Worm (Caenorhabditis elegans) whole organism, young adult: Measurements from ENCODE around the gene sqst-5.
A peak's percentile ranks its signal among the peaks of the same experiment; 100 is the strongest.

Experiments used
- B0035.1 ChIP-seq: sonication (generic microtip); optimal IDR thresholded peaks from 2 replicates; lab custom pipeline; 2016; ENCODE audit warnings: missing genetic modification characterization, mild to moderate bottlenecking, missing compliant biosample characterization, missing genotype, missing genetic modification reagents
- B0336.3 ChIP-seq: fragments of 200-800 bp; sonication (Bioruptor generic); IDR thresholded peaks from 2 replicates; pipeline ENCODE4 v1.3.6; 2022; ENCODE audit warnings: missing genetic modification characterization, missing compliant biosample characterization
- K12H6.12 ChIP-seq: fragments of 200-800 bp; sonication (Bioruptor generic); optimal IDR thresholded peaks from 2 replicates; lab custom pipeline; 2018; ENCODE audit warnings: mild to moderate bottlenecking, missing genetic modification characterization, missing compliant biosample characterization
- Y53G8AR.9 ChIP-seq: fragments of 200-800 bp; sonication (Bioruptor generic); conservative IDR thresholded peaks from 2 replicates; pipeline ENCODE4 v1.3.6; 2022; ENCODE audit warnings: missing genetic modification reagents, missing genetic modification characterization, missing compliant biosample characterization
- Y67H2A.10 ChIP-seq: fragments of 200-800 bp; sonication (Bioruptor generic); conservative IDR thresholded peaks from 2 replicates; pipeline ENCODE4 v1.3.6; 2022; ENCODE audit warnings: missing genetic modification reagents, missing genetic modification characterization, missing compliant biosample characterization
- Y79H2A.3 ChIP-seq: fragments of 200-800 bp; sonication (Bioruptor generic); conservative IDR thresholded peaks from 2 replicates; pipeline ENCODE4 v1.3.6; 2022; ENCODE audit warnings: missing genetic modification reagents, missing genetic modification characterization, missing compliant biosample characterization
- atf-7 ChIP-seq: sonication (generic microtip); optimal IDR thresholded peaks from 2 replicates; lab custom pipeline; 2017; ENCODE audit warnings: mild to moderate bottlenecking, missing genetic modification characterization, missing compliant biosample characterization
- attf-5 ChIP-seq: fragments of 200-800 bp; sonication (Bioruptor generic); optimal IDR thresholded peaks from 2 replicates; lab custom pipeline; 2018; ENCODE audit warnings: mild to moderate bottlenecking, missing genetic modification characterization, missing compliant biosample characterization
- cebp-1 ChIP-seq, 2 experiments: fragments of 200-800 bp in 1 of 2; sonication (Bioruptor generic) in 1 of 2; sonication (generic microtip) in 1 of 2; IDR thresholded peaks in 1 of 2; optimal IDR thresholded peaks in 1 of 2; 2 replicates each; pipeline versions ENCODE4 v1.3.6 to Lab custom; 2017 to 2022; ENCODE audit warnings: missing compliant biosample characterization in 2 of 2, missing genetic modification characterization in 2 of 2, mild to moderate bottlenecking in 1 of 2, missing genetic modification reagents in 1 of 2, moderate library complexity in 1 of 2
- ceh-40 ChIP-seq: fragments of 200-800 bp; sonication (Bioruptor generic); IDR thresholded peaks from 2 replicates; pipeline ENCODE4 v1.3.6; 2022; ENCODE audit warnings: missing genetic modification characterization, missing compliant biosample characterization
- chd-7 ChIP-seq: sonication (generic microtip); optimal IDR thresholded peaks from 2 replicates; lab custom pipeline; 2016; ENCODE audit warnings: mild to moderate bottlenecking, missing genetic modification characterization, moderate library complexity, missing compliant biosample characterization
- dox-1 ChIP-seq: fragments of 200-800 bp; sonication (Bioruptor generic); IDR thresholded peaks from 2 replicates; pipeline ENCODE4 v1.3.6; 2022; ENCODE audit warnings: missing genetic modification reagents, missing genetic modification characterization, missing compliant biosample characterization
- egl-44 ChIP-seq: fragments of 200-800 bp; sonication (Bioruptor generic); IDR thresholded peaks from 2 replicates; pipeline ENCODE4 v1.3.6; 2022; ENCODE audit warnings: missing genetic modification reagents, missing genetic modification characterization, missing compliant biosample characterization
- egrh-3 ChIP-seq: fragments of 200-800 bp; sonication (Bioruptor generic); IDR thresholded peaks from 2 replicates; pipeline ENCODE4 v1.3.6; 2022; ENCODE audit warnings: missing genetic modification reagents, missing genetic modification characterization, missing compliant biosample characterization
- ets-4 ChIP-seq: fragments of 200-800 bp; sonication (Bioruptor generic); optimal IDR thresholded peaks from 2 replicates; lab custom pipeline; 2018; ENCODE audit warnings: mild to moderate bottlenecking, missing genetic modification characterization, missing compliant biosample characterization
- hlh-26 ChIP-seq: fragments of 200-800 bp; sonication (Bioruptor generic); conservative IDR thresholded peaks from 2 replicates; pipeline ENCODE4 v1.3.6; 2022; ENCODE audit warnings: missing genetic modification reagents, missing genetic modification characterization, missing compliant biosample characterization
- hmg-20 ChIP-seq: fragments of 200-800 bp; sonication (Bioruptor generic); IDR thresholded peaks from 2 replicates; pipeline ENCODE4 v1.3.6; 2022; ENCODE audit warnings: missing genetic modification reagents, missing genetic modification characterization, missing compliant biosample characterization
- hsf-1 ChIP-seq: fragments of 200-800 bp; sonication (Bioruptor generic); IDR thresholded peaks from 2 replicates; pipeline ENCODE4 v1.3.6; 2022; ENCODE audit warnings: missing genetic modification reagents, missing genetic modification characterization, missing compliant biosample characterization
- let-607 ChIP-seq, 2 experiments: fragments of 200-800 bp in 1 of 2; sonication (Bioruptor generic) in 1 of 2; sonication (generic microtip) in 1 of 2; optimal IDR thresholded peaks; 2 replicates each; lab custom pipeline; 2016 to 2018; ENCODE audit warnings: mild to moderate bottlenecking in 2 of 2, missing compliant biosample characterization in 2 of 2, missing genetic modification characterization in 2 of 2, moderate library complexity in 2 of 2, missing genotype in 1 of 2
- madf-10 ChIP-seq: sonication (generic microtip); optimal IDR thresholded peaks from 2 replicates; lab custom pipeline; 2016; ENCODE audit warnings: mild to moderate bottlenecking, missing genetic modification characterization, missing compliant biosample characterization
- madf-3 ChIP-seq: fragments of 200-800 bp; sonication (Bioruptor generic); IDR thresholded peaks from 2 replicates; pipeline ENCODE4 v1.3.6; 2022; ENCODE audit warnings: missing genetic modification reagents, missing genetic modification characterization, missing compliant biosample characterization
- mel-28 ChIP-seq: sonication (generic microtip); optimal IDR thresholded peaks from 2 replicates; lab custom pipeline; 2016; ENCODE audit warnings: borderline replicate concordance, mild to moderate bottlenecking, missing genetic modification characterization, missing compliant biosample characterization
- nfya-2 ChIP-seq: fragments of 200-800 bp; sonication (Bioruptor generic); IDR thresholded peaks from 2 replicates; pipeline ENCODE4 v1.3.6; 2022; ENCODE audit warnings: missing genetic modification reagents, missing genetic modification characterization, missing compliant biosample characterization
- nhr-27 ChIP-seq: fragments of 200-800 bp; sonication (Bioruptor generic); optimal IDR thresholded peaks from 2 replicates; lab custom pipeline; 2018; ENCODE audit warnings: mild to moderate bottlenecking, missing genetic modification characterization, moderate library complexity, missing compliant biosample characterization
- nhr-80 ChIP-seq: sonication (generic microtip); optimal IDR thresholded peaks from 2 replicates; lab custom pipeline; 2016; ENCODE audit warnings: missing genetic modification characterization, missing compliant biosample characterization
- pha-4 ChIP-seq: fragments of 150-350 bp; sonication (generic microtip); optimal IDR thresholded peaks from 2 replicates; lab custom pipeline; 2014; ENCODE audit warnings: missing biosample characterization, missing genetic modification reagents, missing genetic modification characterization
- sea-2 ChIP-seq: fragments of 200-800 bp; sonication (Bioruptor generic); IDR thresholded peaks from 2 replicates; pipeline ENCODE4 v1.3.6; 2022; ENCODE audit warnings: missing genetic modification characterization, missing compliant biosample characterization
- snpc-1.3 ChIP-seq: sonication (generic microtip); optimal IDR thresholded peaks from 2 replicates; lab custom pipeline; 2017; ENCODE audit warnings: missing genetic modification characterization, mild to moderate bottlenecking, missing compliant biosample characterization, antibody characterized with exemption, moderate library complexity, missing genotype, missing genetic modification reagents; ENCODE audit not compliant: insufficient read depth
- sptf-2 ChIP-seq: fragments of 200-800 bp; sonication (Bioruptor generic); optimal IDR thresholded peaks from 2 replicates; lab custom pipeline; 2018; ENCODE audit warnings: mild to moderate bottlenecking, missing genetic modification characterization, missing compliant biosample characterization
- tlf-1 ChIP-seq: fragments of 200-800 bp; sonication (Bioruptor generic); optimal IDR thresholded peaks from 2 replicates; lab custom pipeline; 2018; ENCODE audit warnings: mild to moderate bottlenecking, missing genetic modification characterization, missing compliant biosample characterization
- unc-130 ChIP-seq: sonication (generic microtip); optimal IDR thresholded peaks from 2 replicates; lab custom pipeline; 2016; ENCODE audit warnings: missing genetic modification reagents, missing genetic modification characterization, missing compliant biosample characterization
- xnd-1 ChIP-seq: sonication (generic microtip); optimal IDR thresholded peaks from 2 replicates; lab custom pipeline; 2016; ENCODE audit warnings: missing genotype, missing genetic modification reagents, missing genetic modification characterization, missing compliant biosample characterization
- ztf-28 ChIP-seq: fragments of 200-800 bp; sonication (Bioruptor generic); IDR thresholded peaks from 2 replicates; pipeline ENCODE4 v1.3.6; 2022; ENCODE audit warnings: missing genetic modification reagents, missing genetic modification characterization, missing compliant biosample characterization

The sqst-5 gene

ce11 chrIII:130650-131049 is 16.8 kb downstream of the sqst-5 start, which contains the start of the genes nhr-280 and C29F9.2:
nhr-280 (minus strand) TSS chrIII:130750.
C29F9.2 (plus strand) TSS chrIII:130947.
- TF ChIP-seq egrh-3 (no peak), nhr-80 (tag; lab: Kevin White, UChicago) (peak; percentile 1)

ce11 chrIII:124478-124877 is 22.9 kb downstream of the sqst-5 start, which contains the start of gene pals-23:
pals-23 (plus strand) TSS chrIII:124778.
- no peak for TF ChIP-seq Y79H2A.3
- no peak for TF ChIP-seq let-607 (tag; optimal IDR thresholded peaks at IDR 0.05; lab: Kevin White, UChicago)
- TF ChIP-seq nhr-27 (tag; lab: Kevin White, UChicago) = no peak
- no peak for TF ChIP-seq nfya-2 (GFP tag; lab: Robert Waterston, UW)
- no peak for TF ChIP-seq hsf-1
- no peak for TF ChIP-seq ztf-28 (GFP tag; lab: Robert Waterston, UW)
- no peak for TF ChIP-seq mel-28 (tag; lab: Kevin White, UChicago)
- no peak for TF ChIP-seq egl-44 (GFP tag; lab: Robert Waterston, UW)
- TF ChIP-seq ets-4 = no peak
- no peak for TF ChIP-seq madf-10 (tag; lab: Kevin White, UChicago)
- no peak for TF ChIP-seq snpc-1.3
- no peak for TF ChIP-seq sptf-2 (GFP tag; lab: Kevin White, UChicago)

- TF ChIP-seq dox-1 (GFP tag; lab: Robert Waterston, UW) (peak; percentile 52; the same call in 1 of the 2 replicates), egrh-3 (0 out of 2 replicates have a peak, but pooled peaks have one; percentile 24)
These were observed 25.4 kb downstream of the sqst-5 start, which contains the start of gene C29F9.12 for ce11 chrIII:121983-122449. C29F9.12 (minus strand) TSS chrIII:122033.

ce11 chrIII:120199-120598 is 27.2 kb downstream of the sqst-5 start, which contains the start of gene pals-24:
pals-24 (plus strand) TSS chrIII:120435.
- TF ChIP-seq sptf-2 (GFP tag; lab: Kevin White, UChicago) (no peak), sea-2 (GFP tag; lab: Robert Waterston, UW) (no peak), attf-5 (peak; percentile 43), atf-7 (no peak), xnd-1 (tag; lab: Kevin White, UChicago) (no peak), hlh-26 (no peak), egrh-3 (no peak), B0035.1 (no peak), Y79H2A.3 (no peak), cebp-1 (GFP tag; IDR thresholded peaks at IDR 0.05; lab: Robert Waterston, UW) (peak; percentile 74; the same call in 1 of the 2 replicates), cebp-1 (tag; optimal IDR thresholded peaks at IDR 0.05; lab: Kevin White, UChicago) (peak; percentile 76), tlf-1 (GFP tag; lab: Kevin White, UChicago) (no peak), chd-7 (tag; lab: Kevin White, UChicago) (no peak), pha-4 (peak; percentile 16), dox-1 (GFP tag; lab: Robert Waterston, UW) (peak; percentile 46), B0336.3 (GFP tag; lab: Robert Waterston, UW) (no peak), unc-130 (GFP tag; lab: Kevin White, UChicago) (no peak), K12H6.12 (tag; lab: Kevin White, UChicago) (no peak), nhr-80 (tag; lab: Kevin White, UChicago) (peak; percentile 89), ceh-40 (GFP tag; lab: Robert Waterston, UW) (no peak), madf-3 (GFP tag; lab: Robert Waterston, UW) (no peak), Y53G8AR.9 (GFP tag; lab: Robert Waterston, UW) (no peak), hmg-20 (GFP tag; lab: Robert Waterston, UW) (no peak), Y67H2A.10 (GFP tag; lab: Robert Waterston, UW) (no peak)
